Worm (Caenorhabditis elegans) whole organism, L1 larva: ENCODE measurements around the gene gly-12.

Experiments
- C16A3.4 ChIP-seq: fragments of 150-350 bp; optimal IDR thresholded peaks from 2 replicates; lab custom pipeline; 2014; ENCODE audit warnings: missing biosample characterization, missing genetic modification characterization
- C34B4.2 ChIP-seq: sonication (generic microtip); optimal IDR thresholded peaks from 2 replicates; lab custom pipeline; 2017; ENCODE audit warnings: mild to moderate bottlenecking, missing genetic modification characterization, missing compliant biosample characterization
- aha-1 ChIP-seq: fragments of 150-350 bp; optimal IDR thresholded peaks from 2 replicates; lab custom pipeline; 2014; ENCODE audit warnings: missing biosample characterization, missing genetic modification characterization
- alr-1 ChIP-seq: fragments of 200-800 bp; sonication (Bioruptor generic); optimal IDR thresholded peaks from 2 replicates; lab custom pipeline; 2018; ENCODE audit warnings: borderline replicate concordance, mild to moderate bottlenecking, missing genetic modification characterization, missing compliant biosample characterization
- aly-2 ChIP-seq: fragments of 150-350 bp; optimal IDR thresholded peaks from 2 replicates; lab custom pipeline; 2014; ENCODE audit warnings: missing biosample characterization, missing genetic modification characterization
- blmp-1 ChIP-seq: fragments of 150-350 bp; optimal IDR thresholded peaks from 2 replicates; lab custom pipeline; 2014; ENCODE audit warnings: missing biosample characterization, missing genetic modification characterization
- ceh-63 ChIP-seq: fragments of 200-800 bp; sonication (Bioruptor generic); optimal IDR thresholded peaks from 2 replicates; lab custom pipeline; 2018; ENCODE audit warnings: mild to moderate bottlenecking, missing genetic modification characterization, missing compliant biosample characterization
- ceh-8 ChIP-seq: fragments of 200-800 bp; sonication (Bioruptor generic); optimal IDR thresholded peaks from 2 replicates; lab custom pipeline; 2018; ENCODE audit warnings: mild to moderate bottlenecking, missing genetic modification characterization, moderate library complexity, missing compliant biosample characterization
- ceh-90 ChIP-seq: sonication (generic microtip); optimal IDR thresholded peaks from 2 replicates; lab custom pipeline; 2016; ENCODE audit warnings: missing genetic modification characterization, missing compliant biosample characterization
- ces-1 ChIP-seq: fragments of 150-350 bp; optimal IDR thresholded peaks from 2 replicates; lab custom pipeline; 2014; ENCODE audit warnings: missing biosample characterization, missing genetic modification reagents, missing genetic modification characterization
- dsc-1 ChIP-seq: sonication (generic microtip); optimal IDR thresholded peaks from 2 replicates; lab custom pipeline; 2016; ENCODE audit warnings: mild to moderate bottlenecking, missing genetic modification characterization, missing compliant biosample characterization
- efl-1 ChIP-seq, 4 experiments: fragments of 150-350 bp; optimal IDR thresholded peaks in 3 of 4; peaks in 1 of 4; 1 replicate in 1 of 4; 2 replicates in 3 of 4; lab custom pipeline; 2014; ENCODE audit warnings: missing biosample characterization in 2 of 4, missing genetic modification characterization in 2 of 4, missing genetic modification reagents in 2 of 4
- egl-13 ChIP-seq: sonication (generic microtip); optimal IDR thresholded peaks from 2 replicates; lab custom pipeline; 2016; ENCODE audit warnings: missing genotype, missing genetic modification reagents, missing genetic modification characterization, missing compliant biosample characterization
- elt-2 ChIP-seq: sonication (generic microtip); optimal IDR thresholded peaks from 2 replicates; lab custom pipeline; 2016; ENCODE audit warnings: missing genetic modification characterization, mild to moderate bottlenecking, inconsistent platforms, missing compliant biosample characterization, missing genetic modification reagents
- elt-3 ChIP-seq, 6 experiments: fragments of 150-350 bp in 1 of 6; sonication (generic microtip); optimal IDR thresholded peaks; 2 replicates each; lab custom pipeline; 2017 to 2018; ENCODE audit warnings: missing biosample characterization in 6 of 6, missing genetic modification characterization in 6 of 6, inconsistent platforms in 1 of 6
- ets-5 ChIP-seq: fragments of 200-800 bp; sonication (Bioruptor generic); IDR thresholded peaks from 2 replicates; pipeline ENCODE4 v1.3.6; 2022; ENCODE audit warnings: missing genetic modification characterization, missing compliant biosample characterization
- fkh-4 ChIP-seq: sonication (generic microtip); optimal IDR thresholded peaks from 2 replicates; lab custom pipeline; 2016; ENCODE audit warnings: missing compliant biosample characterization, missing genetic modification characterization, borderline replicate concordance
- fkh-8 ChIP-seq: sonication (generic microtip); optimal IDR thresholded peaks from 2 replicates; lab custom pipeline; 2016; ENCODE audit warnings: mild to moderate bottlenecking, missing genetic modification characterization, missing compliant biosample characterization
- grh-1 ChIP-seq: fragments of 200-800 bp; sonication (Bioruptor generic); IDR thresholded peaks from 2 replicates; pipeline ENCODE4 v1.3.6; 2022; ENCODE audit warnings: missing genetic modification reagents, missing genetic modification characterization, missing compliant biosample characterization
- hlh-4 ChIP-seq: sonication (generic microtip); optimal IDR thresholded peaks from 2 replicates; lab custom pipeline; 2016; ENCODE audit warnings: mild to moderate bottlenecking, missing genetic modification characterization, missing compliant biosample characterization
- hpl-2 ChIP-seq: fragments of 150-350 bp; optimal IDR thresholded peaks from 2 replicates; lab custom pipeline; 2014; ENCODE audit warnings: missing biosample characterization, missing genetic modification reagents, missing genetic modification characterization
- lin-15B ChIP-seq: fragments of 150-350 bp; sonication (generic microtip); optimal IDR thresholded peaks from 3 replicates; lab custom pipeline; 2014; ENCODE audit warnings: missing biosample characterization, missing genetic modification characterization
- lin-39 ChIP-seq: fragments of 150-350 bp; optimal IDR thresholded peaks from 2 replicates; lab custom pipeline; 2014; ENCODE audit warnings: missing biosample characterization, missing genetic modification reagents, missing genetic modification characterization
- lir-3 ChIP-seq: sonication (generic microtip); optimal IDR thresholded peaks from 2 replicates; lab custom pipeline; 2016; ENCODE audit warnings: mild to moderate bottlenecking, missing genetic modification characterization, moderate library complexity, missing compliant biosample characterization; ENCODE audit not compliant: poor library complexity
- mab-9 ChIP-seq: fragments of 200-800 bp; sonication (Bioruptor generic); IDR thresholded peaks from 2 replicates; pipeline ENCODE4 v1.3.6; 2022; ENCODE audit warnings: missing genetic modification reagents, missing genetic modification characterization, missing compliant biosample characterization
- mef-2 ChIP-seq: fragments of 150-350 bp; optimal IDR thresholded peaks from 2 replicates; lab custom pipeline; 2014; ENCODE audit warnings: missing biosample characterization, missing genetic modification characterization
- mep-1 ChIP-seq: fragments of 150-350 bp; optimal IDR thresholded peaks from 2 replicates; lab custom pipeline; 2014; ENCODE audit warnings: missing biosample characterization, missing genetic modification characterization
- nhr-12 ChIP-seq: sonication (generic microtip); optimal IDR thresholded peaks from 2 replicates; lab custom pipeline; 2017; ENCODE audit warnings: missing biosample characterization, missing genetic modification characterization
- nhr-19 ChIP-seq: fragments of 200-800 bp; sonication (Bioruptor generic); conservative IDR thresholded peaks from 2 replicates; pipeline ENCODE4 v1.3.6; 2022; ENCODE audit warnings: missing genetic modification characterization, missing compliant biosample characterization
- nhr-20 ChIP-seq: sonication (generic microtip); optimal IDR thresholded peaks from 2 replicates; lab custom pipeline; 2016; ENCODE audit warnings: mild to moderate bottlenecking, missing genetic modification characterization, missing compliant biosample characterization
- nhr-28 ChIP-seq: fragments of 150-350 bp; optimal IDR thresholded peaks from 2 replicates; lab custom pipeline; 2014; ENCODE audit warnings: missing biosample characterization, missing genetic modification characterization
- nhr-71 ChIP-seq: sonication (generic microtip); optimal IDR thresholded peaks from 2 replicates; lab custom pipeline; 2016; ENCODE audit warnings: mild to moderate bottlenecking, missing genetic modification characterization, moderate library complexity, missing compliant biosample characterization
- nhr-77 ChIP-seq: fragments of 150-350 bp; optimal IDR thresholded peaks from 2 replicates; lab custom pipeline; 2014; ENCODE audit warnings: missing biosample characterization, missing genetic modification characterization
- nhr-84 ChIP-seq: sonication (generic microtip); optimal IDR thresholded peaks from 2 replicates; lab custom pipeline; 2017; ENCODE audit warnings: missing biosample characterization, missing genetic modification characterization
- nhr-90 ChIP-seq: sonication (generic microtip); optimal IDR thresholded peaks from 2 replicates; lab custom pipeline; 2016; ENCODE audit warnings: mild to moderate bottlenecking, missing genetic modification characterization, missing compliant biosample characterization; ENCODE audit not compliant: poor library complexity
- pag-3 ChIP-seq: sonication (generic microtip); optimal IDR thresholded peaks from 2 replicates; lab custom pipeline; 2017; ENCODE audit warnings: missing genetic modification characterization, mild to moderate bottlenecking, missing compliant biosample characterization, antibody characterized with exemption, borderline replicate concordance; ENCODE audit not compliant: insufficient read depth
- pax-3 ChIP-seq: fragments of 200-800 bp; sonication (Bioruptor generic); optimal IDR thresholded peaks from 2 replicates; lab custom pipeline; 2018; ENCODE audit warnings: mild to moderate bottlenecking, missing genetic modification characterization, moderate library complexity, missing compliant biosample characterization
- rnt-1 ChIP-seq: sonication (generic microtip); optimal IDR thresholded peaks from 2 replicates; lab custom pipeline; 2016; ENCODE audit warnings: mild to moderate bottlenecking, missing genetic modification characterization, moderate library complexity, missing compliant biosample characterization
- skn-1 ChIP-seq: fragments of 150-350 bp; optimal IDR thresholded peaks from 2 replicates; lab custom pipeline; 2014; ENCODE audit warnings: missing biosample characterization, missing genetic modification characterization
- snu-23 ChIP-seq: sonication (generic microtip); optimal IDR thresholded peaks from 2 replicates; lab custom pipeline; 2016; ENCODE audit warnings: missing genetic modification characterization, missing compliant biosample characterization
- sptf-1 ChIP-seq: fragments of 150-350 bp; optimal IDR thresholded peaks from 2 replicates; lab custom pipeline; 2014; ENCODE audit warnings: missing biosample characterization, missing genetic modification characterization
- sup-37 ChIP-seq: fragments of 200-800 bp; sonication (Bioruptor generic); optimal IDR thresholded peaks from 2 replicates; lab custom pipeline; 2018; ENCODE audit warnings: mild to moderate bottlenecking, missing genetic modification characterization, missing compliant biosample characterization
- tlp-1 ChIP-seq: fragments of 150-350 bp; optimal IDR thresholded peaks from 2 replicates; lab custom pipeline; 2014; ENCODE audit warnings: missing biosample characterization, missing genetic modification characterization
- unc-130 ChIP-seq: fragments of 150-350 bp; optimal IDR thresholded peaks from 2 replicates; lab custom pipeline; 2017; ENCODE audit warnings: missing biosample characterization, missing genetic modification characterization, inconsistent platforms
- unc-62 ChIP-seq: fragments of 150-350 bp; optimal IDR thresholded peaks from 2 replicates; lab custom pipeline; 2014; ENCODE audit warnings: missing biosample characterization, missing genetic modification reagents, missing genetic modification characterization
- xbp-1 ChIP-seq: sonication (generic microtip); optimal IDR thresholded peaks from 2 replicates; lab custom pipeline; 2016; ENCODE audit warnings: missing genetic modification characterization, missing compliant biosample characterization
- zag-1 ChIP-seq: fragments of 150-350 bp; optimal IDR thresholded peaks from 2 replicates; lab custom pipeline; 2014; ENCODE audit warnings: missing biosample characterization, missing genetic modification characterization
- ztf-11 ChIP-seq, 2 experiments: sonication (generic microtip); optimal IDR thresholded peaks; 2 replicates each; lab custom pipeline; 2016 to 2017; ENCODE audit warnings: missing genetic modification characterization in 2 of 2, missing biosample characterization in 1 of 2, missing compliant biosample characterization in 1 of 2

gly-12 gene

DNA sequence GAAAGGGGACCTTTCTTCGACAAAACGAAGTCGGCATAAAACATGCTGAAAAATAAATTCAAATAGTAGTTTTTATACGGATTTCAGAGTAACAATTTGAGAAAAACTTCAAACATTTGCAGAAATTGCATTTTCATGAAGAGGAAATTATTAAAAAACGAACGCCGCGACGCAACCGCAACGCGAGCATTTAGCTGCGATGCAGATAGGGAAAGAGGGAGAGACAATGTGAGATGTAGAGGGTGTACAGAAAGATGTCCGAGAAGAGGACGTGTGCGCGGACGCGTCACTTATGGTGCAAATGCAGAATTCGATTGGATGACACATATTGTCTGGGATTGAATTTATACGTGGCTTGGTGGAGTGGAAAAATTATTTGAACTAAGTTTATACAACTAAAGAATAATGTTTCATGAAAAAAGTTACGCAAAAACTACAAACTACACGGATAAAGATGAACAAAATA is 10.7 kb upstream of the gly-12 start, which contains the start of gene coh-1 (continued):
- TF ChIP-seq lin-15B (tag; lab: Kevin White, UChicago) (peak; percentile 27), alr-1 (tag; lab: Kevin White, UChicago) (no peak), tlp-1 (tag; lab: Kevin White, UChicago) (no peak), mep-1 (tag; lab: Kevin White, UChicago) (peak; percentile 73), sptf-1 (no peak), lir-3 (tag; lab: Kevin White, UChicago) (no peak), ceh-8 (no peak), fkh-8 (tag; lab: Kevin White, UChicago) (peak; percentile 59), xbp-1 (tag; lab: Kevin White, UChicago) (peak; percentile 74), dsc-1 (peak; percentile 56), nhr-90 (peak; percentile 16)
- TF ChIP-seq, all 84 proteins: peak for 36

ce11 chrX:7478476-7478875 is 7.2 kb upstream of the gly-12 start:
- TF ChIP-seq snu-23 (GFP tag; lab: Kevin White, UChicago) (peak; percentile 8), aha-1 (no peak), tlp-1 (tag; lab: Kevin White, UChicago) (no peak), hpl-2 (GFP tag; lab: Kevin White, UChicago) (no peak), ets-5 (GFP tag; lab: Robert Waterston, UW) (no peak), nhr-84 (no peak), ceh-63 (GFP tag; lab: Kevin White, UChicago) (no peak), ceh-8 (no peak), lin-39 (tag; lab: Kevin White, UChicago) (no peak), aly-2 (no peak), efl-1 (optimal IDR thresholded peaks at IDR 0.05; lab: Kevin White, UChicago) (no peak), efl-1 (GFP tag; optimal IDR thresholded peaks at IDR 0.05 in 1 of 2; lab: Kevin White, UChicago) (peak in 1 of 2 experiments; percentile 79), fkh-8 (tag; lab: Kevin White, UChicago) (peak; percentile 14), pag-3 (no peak), elt-2 (tag; lab: Kevin White, UChicago) (no peak), rnt-1 (peak; percentile 0), nhr-28 (tag; lab: Kevin White, UChicago) (no peak), fkh-4 (no peak), ces-1 (GFP tag; lab: Kevin White, UChicago) (no peak), nhr-19 (GFP tag; lab: Robert Waterston, UW) (no peak), zag-1 (tag; lab: Kevin White, UChicago) (no peak), mab-9 (GFP tag; lab: Robert Waterston, UW) (no peak), C16A3.4 (tag; lab: Kevin White, UChicago) (no peak), egl-13 (tag; lab: Kevin White, UChicago) (no peak), nhr-71 (tag; lab: Kevin White, UChicago) (no peak), nhr-90 (no peak), nhr-77 (tag; lab: Kevin White, UChicago) (no peak), unc-62 (GFP tag; lab: Kevin White, UChicago) (no peak), skn-1 (tag; lab: Kevin White, UChicago) (no peak), mef-2 (no peak), alr-1 (tag; lab: Kevin White, UChicago) (no peak), pax-3 (tag; lab: Kevin White, UChicago) (peak; percentile 42), unc-130 (tag; lab: Kevin White, UChicago) (no peak), xbp-1 (tag; lab: Kevin White, UChicago) (peak; percentile 21), nhr-20 (tag; lab: Kevin White, UChicago) (no peak), ceh-90 (tag; lab: Kevin White, UChicago) (no peak), C34B4.2 (no peak), blmp-1 (tag; lab: Kevin White, UChicago) (no peak), grh-1 (GFP tag; lab: Robert Waterston, UW) (no peak), elt-3 (tag; optimal IDR thresholded peaks at IDR 0.05; lab: Kevin White, UChicago) (no peak), sup-37 (GFP tag; lab: Kevin White, UChicago) (no peak), hlh-4 (tag; lab: Kevin White, UChicago) (no peak), lin-15B (tag; lab: Kevin White, UChicago) (no peak), sptf-1 (no peak), lir-3 (tag; lab: Kevin White, UChicago) (no peak), ztf-11 (tag; optimal IDR thresholded peaks at IDR 0.05; lab: Kevin White, UChicago) (no peak), nhr-12 (no peak)
